Worm (Caenorhabditis elegans): ENCODE measurements around the gene Y43F4A.1.

The Y43F4A.1 gene

DNA sequence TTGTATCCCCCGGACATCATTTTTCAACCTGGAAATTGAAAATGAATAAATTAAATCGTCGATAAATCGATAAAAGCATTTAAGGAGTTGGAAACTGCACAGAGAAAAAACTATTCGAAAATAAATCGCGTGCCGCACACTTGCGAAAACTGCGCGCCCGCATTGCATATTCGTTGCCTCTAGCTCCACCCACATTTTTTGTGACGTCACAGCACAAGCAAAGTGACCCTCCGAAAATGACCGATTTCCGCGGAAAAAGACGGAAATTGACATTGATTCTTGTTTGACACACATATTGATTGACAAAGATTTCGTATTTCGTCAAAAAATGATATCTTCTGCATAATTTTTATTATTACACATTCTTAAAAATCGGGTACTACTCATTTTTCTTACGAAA is 46.0 kb downstream of the Y43F4A.1 start, which contains the start of gene cpf-2 (continued):
- TF ChIP-seq lir-3 (tag; optimal IDR thresholded peaks at IDR 0.05; ENCODE audit: poor library complexity) (peak; percentile 72), hpl-2 (GFP tag; optimal IDR thresholded peaks at IDR 0.05) (peak; percentile 41), nhr-71 (tag; optimal IDR thresholded peaks at IDR 0.05) (peak; percentile 91), nhr-84 (tag; optimal IDR thresholded peaks at IDR 0.05) (no peak), jun-1 (tag; optimal IDR thresholded peaks at IDR 0.05) (peak; percentile 59), ceh-63 (GFP tag; optimal IDR thresholded peaks at IDR 0.05) (no peak), ces-1 (GFP tag; optimal IDR thresholded peaks at IDR 0.05) (no peak), unc-98 (GFP tag; IDR thresholded peaks at IDR 0.05) (peak; percentile 37; the same call in 1 of the 2 replicates), unc-30 (tag; optimal IDR thresholded peaks at IDR 0.05) (no peak), sox-4 (tag; optimal IDR thresholded peaks at IDR 0.05) (peak; percentile 42), egl-13 (tag; optimal IDR thresholded peaks at IDR 0.05) (peak; percentile 72), unc-86 (tag; optimal IDR thresholded peaks at IDR 0.05) (peak; percentile 86), ceh-90 (tag; optimal IDR thresholded peaks at IDR 0.05) (peak; percentile 31), irx-1 (tag; optimal IDR thresholded peaks at IDR 0.05) (peak; percentile 85), lin-13 (GFP tag; optimal IDR thresholded peaks at IDR 0.05) (peak; percentile 66), hlh-17 (GFP tag; optimal IDR thresholded peaks at IDR 0.05; ENCODE audit: borderline replicate concordance) (no peak), unc-130 (tag; optimal IDR thresholded peaks at IDR 0.05) (peak; percentile 82), sptf-1 (tag; optimal IDR thresholded peaks at IDR 0.05) (no peak), lsy-2 (tag; optimal IDR thresholded peaks at IDR 0.05) (peak; percentile 80), ceh-8 (GFP tag; optimal IDR thresholded peaks at IDR 0.05) (no peak), C34B4.2 (tag; optimal IDR thresholded peaks at IDR 0.05) (no peak), skn-1 (tag; optimal IDR thresholded peaks at IDR 0.05) (peak; percentile 80), tbx-2 (tag; optimal IDR thresholded peaks at IDR 0.05) (peak; percentile 83), snpc-4 (tag; optimal IDR thresholded peaks at IDR 0.05) (peak; percentile 78), nhr-85 (tag) (peak; percentile 91), zip-4 (GFP tag; optimal IDR thresholded peaks at IDR 0.05) (peak; percentile 30), nhr-90 (tag; optimal IDR thresholded peaks at IDR 0.05; ENCODE audit: poor library complexity) (peak; percentile 84), ztf-11 (tag; optimal IDR thresholded peaks at IDR 0.05) (peak; percentile 27 to 75), unc-62 (GFP tag; optimal IDR thresholded peaks at IDR 0.05) (no peak), alr-1 (tag; optimal IDR thresholded peaks at IDR 0.05; ENCODE audit: borderline replicate concordance) (no peak), zag-1 (tag; optimal IDR thresholded peaks at IDR 0.05) (no peak)

DNA sequence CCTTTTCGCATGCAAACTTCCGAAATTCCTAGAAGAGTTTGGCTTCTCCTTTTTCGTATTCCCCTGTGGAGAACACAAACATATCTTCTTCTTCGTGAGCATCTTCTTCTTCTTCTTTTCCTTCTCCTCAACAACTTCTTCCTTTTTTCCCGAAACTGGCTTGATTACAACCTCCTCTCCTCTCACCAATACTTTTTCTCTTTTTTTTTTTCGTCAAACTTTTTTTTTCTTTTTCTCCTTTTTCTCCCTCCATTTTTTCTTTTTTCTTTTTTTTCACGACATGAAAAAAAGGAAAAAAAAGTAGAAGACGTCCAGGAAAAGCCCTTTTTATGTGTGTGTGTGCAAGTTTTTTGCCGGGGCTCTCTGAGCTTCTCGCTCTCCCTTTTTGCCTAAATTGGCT is 48.0 kb downstream of the Y43F4A.1 start:
- TF ChIP-seq nhr-90 (tag; optimal IDR thresholded peaks at IDR 0.05; ENCODE audit: poor library complexity): no peak
- TF ChIP-seq mab-9 (GFP tag; IDR thresholded peaks at IDR 0.05): 0 out of 2 replicates have a peak, but pooled peaks have one; percentile 20
- no peak for TF ChIP-seq lin-35 (GFP tag; optimal IDR thresholded peaks at IDR 0.05)
- no peak for TF ChIP-seq efl-3 (GFP tag; optimal IDR thresholded peaks at IDR 0.05)
- peak; percentile 1 for TF ChIP-seq irx-1 (tag; optimal IDR thresholded peaks at IDR 0.05)
- no peak for TF ChIP-seq lin-39 (tag; optimal IDR thresholded peaks at IDR 0.05)
- TF ChIP-seq fkh-10 (GFP tag; optimal IDR thresholded peaks at IDR 0.05): peak; percentile 43
- no peak for TF ChIP-seq blmp-1 (tag; optimal IDR thresholded peaks at IDR 0.05)
- TF ChIP-seq unc-86 (tag; optimal IDR thresholded peaks at IDR 0.05): no peak
- no peak for TF ChIP-seq C34B4.2 (tag; optimal IDR thresholded peaks at IDR 0.05)
- peak in 2 of 3 experiments; percentile 5 to 41 for TF ChIP-seq ceh-82 (tag; optimal IDR thresholded peaks at IDR 0.05)
- peak; percentile 42 for TF ChIP-seq nhr-47 (tag; optimal IDR thresholded peaks at IDR 0.05)
- TF ChIP-seq nhr-71 (tag; optimal IDR thresholded peaks at IDR 0.05): peak; percentile 47
- TF ChIP-seq lsy-2 (tag; optimal IDR thresholded peaks at IDR 0.05): peak; percentile 24 to 48
- TF ChIP-seq sox-4 (tag; optimal IDR thresholded peaks at IDR 0.05): no peak
- peak; percentile 87 for TF ChIP-seq lin-14 (GFP tag; optimal IDR thresholded peaks at IDR 0.05)
- TF ChIP-seq hpl-2 (GFP tag; optimal IDR thresholded peaks at IDR 0.05): no peak
- peak; percentile 19 for TF ChIP-seq fkh-8 (tag; optimal IDR thresholded peaks at IDR 0.05)
- peak; percentile 50 for TF ChIP-seq mep-1 (tag; optimal IDR thresholded peaks at IDR 0.05)
